Worm (Caenorhabditis elegans): ENCODE data around the gene madf-9.

Gene madf-9

DNA sequence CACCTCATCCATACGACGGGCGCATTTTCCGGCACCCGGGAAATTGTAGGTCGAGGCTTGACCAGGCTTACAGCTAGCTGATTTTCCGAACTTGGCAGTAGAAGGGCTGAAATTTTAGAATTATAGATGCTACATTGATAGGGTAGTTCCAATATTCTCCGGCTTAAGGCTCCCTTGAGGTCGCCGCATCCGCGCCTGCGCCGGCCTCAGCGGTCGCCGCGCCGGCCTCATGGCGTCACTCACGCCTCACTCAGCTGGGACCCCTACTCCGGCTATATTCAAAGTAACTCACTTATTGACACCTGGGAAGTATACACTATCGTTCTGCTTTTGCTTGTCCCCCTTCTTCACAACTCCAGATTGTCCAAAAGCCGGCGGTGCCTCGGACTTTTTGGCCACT lies 32.8 kb upstream of the madf-9 start:
- no peak for TF ChIP-seq sea-1 (GFP tag; conservative IDR thresholded peaks at IDR 0.05)
- TF ChIP-seq tbx-11 (GFP tag; IDR thresholded peaks at IDR 0.05) = no peak
- no peak for TF ChIP-seq pes-1 (GFP tag; IDR thresholded peaks at IDR 0.05)
- no peak for TF ChIP-seq flt-1 (GFP tag; IDR thresholded peaks at IDR 0.05)
- TF ChIP-seq hnd-1 (tag; optimal IDR thresholded peaks at IDR 0.05) = no peak
- TF ChIP-seq hmbx-1 (tag; optimal IDR thresholded peaks at IDR 0.05) = no peak
- no peak for TF ChIP-seq F13C5.2 (tag; optimal IDR thresholded peaks at IDR 0.05)
- no peak for TF ChIP-seq ets-7 (tag; optimal IDR thresholded peaks at IDR 0.05)

DNA sequence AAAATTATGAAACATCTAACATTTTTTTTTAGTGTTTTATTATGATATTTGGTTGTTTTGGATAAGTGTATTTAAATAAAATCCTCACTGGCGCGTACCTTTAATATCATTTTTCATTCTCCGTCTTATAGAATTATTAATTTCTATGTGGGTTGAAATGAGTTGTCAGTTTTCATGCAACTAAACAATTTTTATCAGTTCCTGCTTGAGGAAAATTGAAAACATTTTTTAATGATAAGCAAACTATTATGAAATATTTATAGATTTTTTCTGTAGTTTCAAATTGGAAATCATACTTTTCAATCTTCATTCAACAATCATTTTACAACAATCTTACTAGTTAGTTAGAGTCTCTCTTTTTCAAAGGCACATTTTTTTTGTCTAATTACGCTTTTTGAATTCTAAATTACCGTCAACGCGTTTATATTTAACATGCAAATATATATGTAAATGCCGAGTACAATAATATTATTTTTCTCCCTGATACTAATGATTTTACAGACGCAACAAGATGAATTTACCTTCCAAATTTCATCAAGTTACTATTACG lies 30.5 kb upstream of the madf-9 start, which contains the start of the genes Y37E11B.10 and kgb-2:
Gene Y37E11B.10 (minus strand): TSS at position 182 of the 550 bp plus-strand sequence.
Gene kgb-2 (plus strand): TSS at position 500 of the 550 bp plus-strand sequence.
- TF ChIP-seq tbx-11 (GFP tag; IDR thresholded peaks at IDR 0.05) (no peak), ceh-36 (tag; optimal IDR thresholded peaks at IDR 0.05) (no peak), tbx-37 (GFP tag; conservative IDR thresholded peaks at IDR 0.05) (no peak), B0310.2 (tag; optimal IDR thresholded peaks at IDR 0.05) (no peak), F13C5.2 (tag; optimal IDR thresholded peaks at IDR 0.05) (no peak), ceh-13 (GFP tag; optimal IDR thresholded peaks at IDR 0.05) (no peak), ama-1 (optimal IDR thresholded peaks at IDR 0.05) (no peak)

- no peak for TF ChIP-seq ceh-13 (GFP tag; optimal IDR thresholded peaks at IDR 0.05)
- TF ChIP-seq tbx-37 (GFP tag; conservative IDR thresholded peaks at IDR 0.05) = no peak
- no peak for TF ChIP-seq hnd-1 (tag; optimal IDR thresholded peaks at IDR 0.05)
- TF ChIP-seq scrt-1 (GFP tag; IDR thresholded peaks at IDR 0.05) = no peak
- TF ChIP-seq ceh-36 (tag; optimal IDR thresholded peaks at IDR 0.05) = peak; percentile 89
- no peak for TF ChIP-seq tra-4 (tag; optimal IDR thresholded peaks at IDR 0.05)
- TF ChIP-seq hmbx-1 (tag; optimal IDR thresholded peaks at IDR 0.05) = no peak
These were observed 28.2 kb upstream of the madf-9 start for ce11 chrIV:3608547-3609222.

DNA sequence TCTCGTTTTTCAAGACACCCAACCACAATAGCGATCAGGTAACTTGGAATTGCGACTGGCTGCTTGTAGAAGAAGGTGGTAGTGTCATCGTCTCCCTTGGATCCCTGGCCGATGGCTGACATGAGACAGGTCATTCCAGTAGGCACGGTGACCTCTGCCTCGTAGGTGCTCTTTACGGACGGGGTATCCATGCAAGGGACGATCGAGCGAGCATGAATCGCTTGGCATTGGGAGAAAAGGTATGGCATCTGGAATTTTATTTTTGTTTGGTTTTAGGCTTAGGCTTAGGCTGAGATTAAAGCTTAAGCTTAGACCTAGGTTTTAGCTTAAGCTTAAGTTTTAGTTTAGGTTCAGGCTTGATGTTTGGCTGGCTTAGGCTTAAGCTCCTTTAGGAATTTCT lies 25.9 kb upstream of the madf-9 start:
- TF ChIP-seq ceh-36 (tag; optimal IDR thresholded peaks at IDR 0.05) (no peak), tra-4 (tag; optimal IDR thresholded peaks at IDR 0.05) (no peak), B0310.2 (tag; optimal IDR thresholded peaks at IDR 0.05) (no peak), pes-1 (GFP tag; IDR thresholded peaks at IDR 0.05) (no peak), hnd-1 (tag; optimal IDR thresholded peaks at IDR 0.05) (no peak), ets-7 (tag; optimal IDR thresholded peaks at IDR 0.05) (no peak), flt-1 (GFP tag; IDR thresholded peaks at IDR 0.05) (no peak), F13C5.2 (tag; optimal IDR thresholded peaks at IDR 0.05) (no peak), hmg-4 (GFP tag; optimal IDR thresholded peaks at IDR 0.05) (no peak), tbx-37 (GFP tag; conservative IDR thresholded peaks at IDR 0.05) (no peak)

- TF ChIP-seq tbx-11 (GFP tag; IDR thresholded peaks at IDR 0.05) (no peak), sea-1 (GFP tag; conservative IDR thresholded peaks at IDR 0.05) (no peak), aly-1 (tag; optimal IDR thresholded peaks at IDR 0.05) (no peak), ceh-36 (tag; optimal IDR thresholded peaks at IDR 0.05) (no peak), ceh-13 (GFP tag; optimal IDR thresholded peaks at IDR 0.05) (no peak), tbx-37 (GFP tag; conservative IDR thresholded peaks at IDR 0.05) (no peak), hmg-4 (GFP tag; optimal IDR thresholded peaks at IDR 0.05) (no peak), scrt-1 (GFP tag; IDR thresholded peaks at IDR 0.05) (no peak), hnd-1 (tag; optimal IDR thresholded peaks at IDR 0.05) (no peak), B0310.2 (tag; optimal IDR thresholded peaks at IDR 0.05) (no peak), hmbx-1 (tag; optimal IDR thresholded peaks at IDR 0.05) (no peak), tra-4 (tag; optimal IDR thresholded peaks at IDR 0.05) (no peak), ama-1 (optimal IDR thresholded peaks at IDR 0.05) (no peak)
These were observed 25.0 kb upstream of the madf-9 start for ce11 chrIV:3611845-3612244.

DNA sequence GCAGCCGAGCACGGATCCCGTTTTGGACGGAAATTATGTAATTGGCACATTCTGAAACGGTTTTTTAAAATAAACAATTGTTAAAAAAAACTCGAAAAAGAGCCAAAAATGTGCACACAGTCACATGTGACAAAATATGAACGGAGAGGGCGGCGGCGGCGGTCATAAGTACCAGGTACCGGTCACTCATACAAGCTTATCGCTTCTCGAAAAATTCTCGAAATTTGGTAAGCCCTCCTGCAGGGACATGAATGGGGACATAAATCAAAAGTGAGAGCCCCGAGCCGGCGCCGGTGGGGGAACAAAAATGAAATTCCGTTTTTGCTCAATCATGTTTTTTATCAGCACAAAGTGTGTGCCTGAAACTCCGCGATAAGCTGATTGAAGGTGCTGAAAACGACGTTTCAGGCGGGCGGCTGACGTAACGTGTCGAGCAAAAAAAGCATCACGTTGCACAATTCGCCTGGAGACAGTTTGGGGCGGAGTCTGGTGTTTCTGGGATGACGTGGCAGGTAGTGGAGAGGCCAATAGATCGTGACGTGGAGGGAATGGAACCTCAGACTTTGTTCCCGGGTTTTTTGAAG lies 23.8 kb upstream of the madf-9 start, which contains the start of gene ltah-1.2:
Gene ltah-1.2 (minus strand): TSS at position 51 of the 584 bp plus-strand sequence.
- no peak for TF ChIP-seq ets-7 (tag; optimal IDR thresholded peaks at IDR 0.05)
- no peak for TF ChIP-seq aly-1 (tag; optimal IDR thresholded peaks at IDR 0.05)
- no peak for TF ChIP-seq hmg-4 (GFP tag; optimal IDR thresholded peaks at IDR 0.05)
- no peak for TF ChIP-seq tbx-37 (GFP tag; conservative IDR thresholded peaks at IDR 0.05)
- TF ChIP-seq pes-1 (GFP tag; IDR thresholded peaks at IDR 0.05) = no peak
- no peak for TF ChIP-seq tbx-11 (GFP tag; IDR thresholded peaks at IDR 0.05)
- TF ChIP-seq sea-1 (GFP tag; conservative IDR thresholded peaks at IDR 0.05) = no peak
- TF ChIP-seq F13C5.2 (tag; optimal IDR thresholded peaks at IDR 0.05) = no peak
- no peak for TF ChIP-seq hmbx-1 (tag; optimal IDR thresholded peaks at IDR 0.05)
- TF ChIP-seq ceh-36 (tag; optimal IDR thresholded peaks at IDR 0.05) = no peak
- TF ChIP-seq scrt-1 (GFP tag; IDR thresholded peaks at IDR 0.05) = no peak
- TF ChIP-seq hnd-1 (tag; optimal IDR thresholded peaks at IDR 0.05) = no peak
- TF ChIP-seq ama-1 (optimal IDR thresholded peaks at IDR 0.05) = no peak
- TF ChIP-seq ceh-13 (GFP tag; optimal IDR thresholded peaks at IDR 0.05) = no peak
- no peak for TF ChIP-seq tra-4 (tag; optimal IDR thresholded peaks at IDR 0.05)
- no peak for TF ChIP-seq B0310.2 (tag; optimal IDR thresholded peaks at IDR 0.05)
- TF ChIP-seq flt-1 (GFP tag; IDR thresholded peaks at IDR 0.05) = no peak

DNA sequence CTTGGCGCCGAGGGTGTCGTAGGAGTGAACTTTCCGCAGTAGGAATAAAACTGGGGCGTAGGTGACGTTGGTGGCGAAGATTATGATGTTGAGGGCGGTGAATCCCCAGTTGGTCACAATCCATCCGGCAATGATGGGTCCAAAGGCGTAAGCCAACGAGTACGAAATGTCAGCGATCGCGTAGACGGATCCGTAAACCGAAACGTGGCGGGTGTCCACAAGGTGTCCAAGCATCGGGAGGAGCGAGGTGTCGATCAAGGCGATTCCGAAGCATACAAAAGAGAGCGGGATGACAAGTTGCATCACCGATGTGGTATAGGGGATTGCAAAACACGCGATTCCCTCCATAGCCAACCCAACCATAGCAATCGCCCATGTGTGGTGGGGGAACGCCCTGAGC lies 18.2 kb upstream of the madf-9 start:
- TF ChIP-seq tbx-37 (GFP tag; conservative IDR thresholded peaks at IDR 0.05) (no peak), ama-1 (optimal IDR thresholded peaks at IDR 0.05) (no peak), aly-1 (tag; optimal IDR thresholded peaks at IDR 0.05) (no peak), F13C5.2 (tag; optimal IDR thresholded peaks at IDR 0.05) (no peak), hmbx-1 (tag; optimal IDR thresholded peaks at IDR 0.05) (no peak), sea-1 (GFP tag; conservative IDR thresholded peaks at IDR 0.05) (no peak), hnd-1 (tag; optimal IDR thresholded peaks at IDR 0.05) (no peak), flt-1 (GFP tag; IDR thresholded peaks at IDR 0.05) (no peak), B0310.2 (tag; optimal IDR thresholded peaks at IDR 0.05) (no peak)

All from whole organism, early embryonic.